Worm (Caenorhabditis elegans): Measurements from ENCODE around the gene gstk-1.

Gene gstk-1

ce11 chrII:9656210-9656755, at the start of gene gstk-1:
TSS of gene gstk-1 (plus strand) at chrII:9656705.
- TF ChIP-seq nhr-12 (tag; optimal IDR thresholded peaks at IDR 0.05) (no peak), pha-4 (tag; optimal IDR thresholded peaks at IDR 0.05) (peak; percentile 47), pqm-1 (tag; optimal IDR thresholded peaks at IDR 0.05) (peak; percentile 74), ceh-16 (tag; optimal IDR thresholded peaks at IDR 0.05) (no peak), mdl-1 (tag; optimal IDR thresholded peaks at IDR 0.05) (no peak), nhr-25 (tag; optimal IDR thresholded peaks at IDR 0.05) (no peak), nhr-67 (tag; optimal IDR thresholded peaks at IDR 0.05) (no peak), elt-2 (tag; optimal IDR thresholded peaks at IDR 0.05) (peak; percentile 87), daf-12 (tag; optimal IDR thresholded peaks at IDR 0.05) (no peak), hmg-11 (tag; optimal IDR thresholded peaks at IDR 0.05) (no peak), tbx-2 (tag; optimal IDR thresholded peaks at IDR 0.05) (no peak), ceh-9 (tag; optimal IDR thresholded peaks at IDR 0.05) (no peak), nhr-77 (tag; optimal IDR thresholded peaks at IDR 0.05) (no peak), nhr-43 (tag; optimal IDR thresholded peaks at IDR 0.05; ENCODE audit: poor library complexity, severe bottlenecking) (peak; percentile 41), nhr-23 (tag; optimal IDR thresholded peaks at IDR 0.05) (peak; percentile 44), nhr-28 (tag; optimal IDR thresholded peaks at IDR 0.05) (no peak), jun-1 (tag; optimal IDR thresholded peaks at IDR 0.05) (no peak), snpc-4 (tag; optimal IDR thresholded peaks at IDR 0.05) (no peak), nfya-1 (tag; optimal IDR thresholded peaks at IDR 0.05; ENCODE audit: insufficient read depth) (no peak), lin-15B (tag; optimal IDR thresholded peaks at IDR 0.05) (no peak), lsy-12 (tag; optimal IDR thresholded peaks at IDR 0.05) (peak; percentile 11)

DNA sequence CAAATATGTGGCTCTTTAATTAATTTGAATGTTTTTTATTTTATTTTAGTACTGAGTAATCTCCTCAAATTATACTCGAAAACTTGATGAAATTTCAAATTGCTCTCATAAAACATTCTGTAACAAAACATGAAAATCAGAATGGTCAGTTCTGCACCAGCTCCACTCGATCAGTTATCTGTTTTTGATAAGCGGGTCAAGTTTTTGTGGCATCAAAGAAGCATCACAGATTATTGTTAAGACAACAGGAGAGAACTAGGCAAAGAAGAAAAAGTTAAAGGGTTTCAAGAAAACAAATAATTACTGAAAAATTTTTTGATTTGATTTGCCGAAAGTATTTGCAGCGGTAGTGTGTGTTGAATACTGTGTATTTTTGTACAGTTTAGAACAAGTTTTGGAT, 49.4 kb upstream of the gstk-1 start:
- peak; percentile 53 for TF ChIP-seq elt-2 (tag; optimal IDR thresholded peaks at IDR 0.05)
- peak; percentile 6 for TF ChIP-seq pha-4 (tag; optimal IDR thresholded peaks at IDR 0.05)
- no peak for TF ChIP-seq tbx-2 (tag; optimal IDR thresholded peaks at IDR 0.05)
- TF ChIP-seq pqm-1 (tag; optimal IDR thresholded peaks at IDR 0.05) = peak; percentile 44
- TF ChIP-seq sea-2 (GFP tag; optimal IDR thresholded peaks at IDR 0.05) = no peak

DNA sequence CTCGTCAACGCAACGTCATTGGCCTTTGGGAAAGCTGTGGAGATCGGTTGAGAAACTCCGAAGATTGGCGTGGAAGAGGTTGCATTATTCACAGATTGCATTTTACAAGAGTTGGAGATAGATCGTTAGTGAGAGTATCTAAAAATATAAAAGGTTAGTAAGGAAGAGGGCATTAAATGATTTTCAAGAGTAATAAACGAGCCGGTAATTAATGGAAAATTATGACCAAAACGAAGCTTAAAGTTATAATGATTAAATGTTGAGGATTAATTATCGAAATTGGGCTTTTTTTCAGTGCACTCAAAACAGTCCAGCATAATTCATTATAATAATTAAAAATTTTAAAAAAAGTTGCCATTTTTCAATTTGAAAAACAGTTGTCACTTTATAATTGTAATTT, 47.2 kb upstream of the gstk-1 start, which contains the start of gene pap-2:
Gene pap-2, minus strand, starts transcription at position 101 of the 400 bp plus-strand sequence.
- TF ChIP-seq nhr-76 (tag; optimal IDR thresholded peaks at IDR 0.05) (no peak), ztf-4 (tag; optimal IDR thresholded peaks at IDR 0.05) (no peak), lin-39 (tag; optimal IDR thresholded peaks at IDR 0.05) (no peak), ZK546.5 (tag; optimal IDR thresholded peaks at IDR 0.05) (no peak), fkh-2 (tag; optimal IDR thresholded peaks at IDR 0.05) (no peak), egl-5 (tag; optimal IDR thresholded peaks at IDR 0.05) (no peak), elt-1 (tag; optimal IDR thresholded peaks at IDR 0.05) (no peak), tbx-2 (tag; optimal IDR thresholded peaks at IDR 0.05) (no peak), sea-2 (GFP tag; optimal IDR thresholded peaks at IDR 0.05) (no peak), daf-12 (tag; optimal IDR thresholded peaks at IDR 0.05) (no peak), egl-27 (tag; optimal IDR thresholded peaks at IDR 0.05) (no peak), ceh-28 (tag; optimal IDR thresholded peaks at IDR 0.05) (no peak)

DNA sequence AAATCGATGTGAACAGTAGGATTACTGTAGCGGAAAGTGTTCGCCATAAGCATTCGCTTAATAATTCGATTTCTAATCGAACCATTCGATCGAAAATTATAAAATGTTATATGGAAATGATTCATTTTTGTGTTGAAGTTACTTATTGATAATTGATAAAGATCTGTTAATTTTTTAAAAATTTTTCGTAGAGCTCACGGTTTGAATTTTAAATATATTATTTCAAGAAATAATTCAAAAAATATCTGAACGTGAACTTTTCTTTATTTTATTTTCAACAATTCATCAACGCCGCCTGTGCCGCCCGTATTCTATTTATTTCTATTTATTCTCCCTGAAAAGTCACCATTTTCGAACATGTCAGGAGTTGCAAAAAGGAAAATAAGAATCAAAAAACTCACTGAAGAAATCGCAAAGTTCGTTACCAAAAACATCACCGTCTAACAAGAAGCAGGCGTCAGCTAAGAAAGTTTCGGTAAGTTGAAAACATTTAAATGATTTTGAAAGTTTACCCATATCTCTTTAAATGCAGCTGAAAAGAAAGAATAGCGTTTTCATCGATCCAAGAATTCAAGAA, 45.1 kb upstream of the gstk-1 start, which contains the start of the genes T15H9.5 and T15H9.4:
Gene T15H9.5, minus strand, starts transcription at position 101 of the 577 bp plus-strand sequence.
Gene T15H9.4, plus strand, starts transcription at position 527 of the 577 bp plus-strand sequence.
- TF ChIP-seq nhr-43 (tag; optimal IDR thresholded peaks at IDR 0.05; ENCODE audit: poor library complexity, severe bottlenecking) (no peak), R02D3.7 (tag; optimal IDR thresholded peaks at IDR 0.05) (no peak), nhr-12 (tag; optimal IDR thresholded peaks at IDR 0.05) (no peak), fkh-2 (tag; optimal IDR thresholded peaks at IDR 0.05) (no peak), ztf-4 (tag; optimal IDR thresholded peaks at IDR 0.05) (no peak), unc-39 (tag; optimal IDR thresholded peaks at IDR 0.05) (no peak), lin-39 (tag; optimal IDR thresholded peaks at IDR 0.05) (no peak), fos-1 (tag; optimal IDR thresholded peaks at IDR 0.05) (no peak)

DNA sequence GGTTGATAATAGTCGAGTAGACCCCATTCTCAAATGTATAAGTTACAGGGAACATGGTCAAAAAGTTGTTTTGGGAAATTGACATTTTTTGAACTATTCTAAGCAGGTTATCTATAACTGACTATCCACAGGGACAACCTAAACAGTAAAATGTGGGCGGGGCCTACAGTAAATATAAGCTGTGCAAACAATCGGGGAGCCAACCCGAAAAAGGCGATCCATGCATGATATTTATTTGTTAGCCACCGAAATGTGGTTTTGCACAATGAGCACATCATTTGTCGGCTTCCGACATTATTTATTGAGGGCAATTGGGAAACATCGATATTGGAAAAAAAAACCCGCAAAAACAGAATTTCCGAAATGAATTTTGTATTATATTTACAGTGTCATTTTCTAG, 41.8 kb upstream of the gstk-1 start, which contains the start of gene hlh-6:
Gene hlh-6, minus strand, starts transcription at position 101 of the 400 bp plus-strand sequence.
- TF ChIP-seq daf-12 (tag; optimal IDR thresholded peaks at IDR 0.05) (no peak), nhr-77 (tag; optimal IDR thresholded peaks at IDR 0.05) (no peak), nfya-1 (tag; optimal IDR thresholded peaks at IDR 0.05; ENCODE audit: insufficient read depth) (no peak), fkh-2 (tag; optimal IDR thresholded peaks at IDR 0.05) (no peak)

Measured in whole organism, L3 larva.